Fruit fly (Drosophila melanogaster) S2 (cell line): ENCODE data around the gene CG32450.

Experiments used
- CG8478 ChIP-seq: fragments of >200 bp; optimal IDR thresholded peaks from 2 replicates; lab custom pipeline; 2018
- CTCF ChIP-seq, 2 experiments: fragments of >200 bp; optimal IDR thresholded peaks; 2 replicates each; lab custom pipeline; 2018

DNA sequence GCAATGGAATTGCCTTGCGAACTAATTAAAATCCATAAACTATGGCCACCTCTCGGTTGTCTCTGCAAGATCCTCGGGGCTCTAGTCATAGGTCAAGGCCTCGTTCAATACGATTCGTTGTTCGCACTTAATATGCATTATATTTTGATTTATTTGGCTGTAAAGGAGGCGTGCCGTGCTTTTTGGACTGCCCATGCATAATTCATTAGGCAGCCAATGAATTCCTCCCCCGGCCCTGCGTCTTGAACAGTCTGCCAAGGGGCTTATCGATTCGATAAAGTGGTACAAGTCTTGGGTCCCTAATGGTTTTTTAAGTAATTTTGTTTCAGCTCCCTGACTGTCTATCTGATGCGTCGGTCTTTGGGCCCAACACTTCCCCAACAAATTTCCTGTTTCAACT lies 49.2 kb downstream of the CG32450 start:
- TF ChIP-seq CG8478 (lab: Kevin White, UChicago), result no peak
- TF ChIP-seq CTCF (optimal IDR thresholded peaks at IDR 0.05; lab: Kevin White, UChicago), result no peak
